Worm (Caenorhabditis elegans) whole organism, young adult: ENCODE measurements around the gene myrf-1.

Source experiments
- B0035.1 ChIP-seq: sonication (generic microtip); optimal IDR thresholded peaks from 2 replicates; lab custom pipeline; 2016; ENCODE audit warnings: missing genetic modification characterization, mild to moderate bottlenecking, missing compliant biosample characterization, missing genotype, missing genetic modification reagents
- B0261.1 ChIP-seq: sonication (generic microtip); optimal IDR thresholded peaks from 2 replicates; lab custom pipeline; 2016; ENCODE audit warnings: mild to moderate bottlenecking, missing genetic modification characterization, moderate library complexity, missing compliant biosample characterization
- B0336.3 ChIP-seq: fragments of 200-800 bp; sonication (Bioruptor generic); IDR thresholded peaks from 2 replicates; pipeline ENCODE4 v1.3.6; 2022; ENCODE audit warnings: missing genetic modification characterization, missing compliant biosample characterization
- C06A6.2 ChIP-seq: fragments of 200-800 bp; sonication (Bioruptor generic); conservative IDR thresholded peaks from 2 replicates; pipeline ENCODE4 v1.3.6; 2022; ENCODE audit warnings: missing genetic modification characterization, missing compliant biosample characterization
- D2030.7 ChIP-seq: fragments of 200-800 bp; sonication (Bioruptor generic); IDR thresholded peaks from 2 replicates; pipeline ENCODE4 v1.3.6; 2022; ENCODE audit warnings: missing genetic modification reagents, missing genetic modification characterization, missing compliant biosample characterization
- F23B12.7 ChIP-seq: sonication (generic microtip); optimal IDR thresholded peaks from 2 replicates; lab custom pipeline; 2017; ENCODE audit warnings: missing genetic modification characterization, mild to moderate bottlenecking, missing compliant biosample characterization, antibody characterized with exemption, moderate library complexity; ENCODE audit not compliant: insufficient read depth
- F39B2.1 ChIP-seq: fragments of 200-800 bp; sonication (Bioruptor generic); IDR thresholded peaks from 2 replicates; pipeline ENCODE4 v1.3.6; 2022; ENCODE audit warnings: missing genetic modification reagents, missing genetic modification characterization, missing compliant biosample characterization
- K11D2.4 ChIP-seq: fragments of 200-800 bp; sonication (Bioruptor generic); IDR thresholded peaks from 2 replicates; pipeline ENCODE4 v1.3.6; 2022; ENCODE audit warnings: missing genetic modification reagents, missing genetic modification characterization, missing compliant biosample characterization
- T07F8.4 ChIP-seq: sonication (generic microtip); optimal IDR thresholded peaks from 2 replicates; lab custom pipeline; 2016; ENCODE audit warnings: mild to moderate bottlenecking, missing genetic modification characterization, moderate library complexity, missing compliant biosample characterization
- Y53G8AR.9 ChIP-seq: fragments of 200-800 bp; sonication (Bioruptor generic); conservative IDR thresholded peaks from 2 replicates; pipeline ENCODE4 v1.3.6; 2022; ENCODE audit warnings: missing genetic modification reagents, missing genetic modification characterization, missing compliant biosample characterization
- Y95B8A.8 ChIP-seq: fragments of 200-800 bp; sonication (Bioruptor generic); IDR thresholded peaks from 2 replicates; pipeline ENCODE4 v1.3.6; 2022; ENCODE audit warnings: missing genetic modification reagents, missing genetic modification characterization, missing compliant biosample characterization
- akir-1 ChIP-seq: fragments of 200-800 bp; sonication (Bioruptor generic); optimal IDR thresholded peaks from 2 replicates; lab custom pipeline; 2018; ENCODE audit warnings: mild to moderate bottlenecking, missing genetic modification characterization, moderate library complexity, missing compliant biosample characterization
- ama-1 ChIP-seq, 3 experiments: fragments of 150-350 bp in 1 of 3; sonication (generic microtip) in 2 of 3; optimal IDR thresholded peaks; 2 replicates each; lab custom pipeline; 2014 to 2018; ENCODE audit warnings: missing biosample characterization in 2 of 3, missing genetic modification characterization in 2 of 3, missing genetic modification reagents in 2 of 3
- aptf-3 ChIP-seq: fragments of 200-800 bp; sonication (Bioruptor generic); IDR thresholded peaks from 2 replicates; pipeline ENCODE4 v1.3.6; 2022; ENCODE audit warnings: missing genetic modification characterization, missing compliant biosample characterization
- atf-7 ChIP-seq: sonication (generic microtip); optimal IDR thresholded peaks from 2 replicates; lab custom pipeline; 2017; ENCODE audit warnings: mild to moderate bottlenecking, missing genetic modification characterization, missing compliant biosample characterization
- athp-1 ChIP-seq: sonication (generic microtip); optimal IDR thresholded peaks from 2 replicates; lab custom pipeline; 2017; ENCODE audit warnings: mild to moderate bottlenecking, missing genetic modification characterization, missing compliant biosample characterization
- attf-6 ChIP-seq: fragments of 200-800 bp; sonication (Bioruptor generic); IDR thresholded peaks from 2 replicates; pipeline ENCODE4 v1.3.6; 2022; ENCODE audit warnings: missing genetic modification reagents, missing genetic modification characterization, missing compliant biosample characterization
- bed-1 ChIP-seq: fragments of 200-800 bp; sonication (Bioruptor generic); IDR thresholded peaks from 2 replicates; pipeline ENCODE4 v1.3.6; 2022; ENCODE audit warnings: missing genetic modification reagents, missing genetic modification characterization, missing compliant biosample characterization
- cebp-1 ChIP-seq, 2 experiments: fragments of 200-800 bp in 1 of 2; sonication (Bioruptor generic) in 1 of 2; sonication (generic microtip) in 1 of 2; IDR thresholded peaks in 1 of 2; optimal IDR thresholded peaks in 1 of 2; 2 replicates each; pipeline versions ENCODE4 v1.3.6 to Lab custom; 2017 to 2022; ENCODE audit warnings: missing compliant biosample characterization in 2 of 2, missing genetic modification characterization in 2 of 2, mild to moderate bottlenecking in 1 of 2, missing genetic modification reagents in 1 of 2, moderate library complexity in 1 of 2
- dox-1 ChIP-seq: fragments of 200-800 bp; sonication (Bioruptor generic); IDR thresholded peaks from 2 replicates; pipeline ENCODE4 v1.3.6; 2022; ENCODE audit warnings: missing genetic modification reagents, missing genetic modification characterization, missing compliant biosample characterization
- egl-44 ChIP-seq: fragments of 200-800 bp; sonication (Bioruptor generic); IDR thresholded peaks from 2 replicates; pipeline ENCODE4 v1.3.6; 2022; ENCODE audit warnings: missing genetic modification reagents, missing genetic modification characterization, missing compliant biosample characterization
- fkh-3 ChIP-seq: sonication (generic microtip); optimal IDR thresholded peaks from 2 replicates; lab custom pipeline; 2016; ENCODE audit warnings: mild to moderate bottlenecking, missing genetic modification characterization, missing compliant biosample characterization
- gei-17 ChIP-seq: fragments of 200-800 bp; sonication (Bioruptor generic); optimal IDR thresholded peaks from 2 replicates; lab custom pipeline; 2018; ENCODE audit warnings: mild to moderate bottlenecking, missing genetic modification characterization, missing compliant biosample characterization
- hlh-12 ChIP-seq: sonication (generic microtip); optimal IDR thresholded peaks from 2 replicates; lab custom pipeline; 2016; ENCODE audit warnings: missing genetic modification characterization, missing compliant biosample characterization
- hlh-26 ChIP-seq: fragments of 200-800 bp; sonication (Bioruptor generic); conservative IDR thresholded peaks from 2 replicates; pipeline ENCODE4 v1.3.6; 2022; ENCODE audit warnings: missing genetic modification reagents, missing genetic modification characterization, missing compliant biosample characterization
- hmg-1.2 ChIP-seq: fragments of 200-800 bp; sonication (Bioruptor generic); IDR thresholded peaks from 2 replicates; pipeline ENCODE4 v1.3.6; 2022; ENCODE audit warnings: missing genetic modification reagents, missing genetic modification characterization, missing compliant biosample characterization
- let-526 ChIP-seq: fragments of 200-800 bp; sonication (Bioruptor generic); IDR thresholded peaks from 2 replicates; pipeline ENCODE4 v1.3.6; 2022; ENCODE audit warnings: missing genetic modification reagents, missing genetic modification characterization, missing compliant biosample characterization
- lin-26 ChIP-seq: fragments of 200-800 bp; sonication (Bioruptor generic); IDR thresholded peaks from 2 replicates; pipeline ENCODE4 v1.3.6; 2022; ENCODE audit warnings: missing genetic modification reagents, missing genetic modification characterization, missing compliant biosample characterization
- lin-35 ChIP-seq, 3 experiments: fragments of 150-350 bp in 2 of 3; sonication (generic microtip) in 1 of 3; optimal IDR thresholded peaks; 2 replicates each; lab custom pipeline; 2014 to 2018; ENCODE audit warnings: missing biosample characterization in 3 of 3, missing genetic modification characterization in 3 of 3, missing genetic modification reagents in 3 of 3
- lin-40 ChIP-seq: sonication (generic microtip); optimal IDR thresholded peaks from 2 replicates; lab custom pipeline; 2016; ENCODE audit warnings: missing genetic modification characterization, mild to moderate bottlenecking, missing compliant biosample characterization, missing genotype, missing genetic modification reagents
- madf-10 ChIP-seq: sonication (generic microtip); optimal IDR thresholded peaks from 2 replicates; lab custom pipeline; 2016; ENCODE audit warnings: mild to moderate bottlenecking, missing genetic modification characterization, missing compliant biosample characterization
- nfyb-1 ChIP-seq: fragments of 200-800 bp; sonication (Bioruptor generic); IDR thresholded peaks from 2 replicates; pipeline ENCODE4 v1.3.6; 2022; ENCODE audit warnings: missing genetic modification reagents, missing genetic modification characterization, missing compliant biosample characterization
- nhr-80 ChIP-seq: sonication (generic microtip); optimal IDR thresholded peaks from 2 replicates; lab custom pipeline; 2016; ENCODE audit warnings: missing genetic modification characterization, missing compliant biosample characterization
- pbrm-1 ChIP-seq: fragments of 200-800 bp; sonication (Bioruptor generic); IDR thresholded peaks from 2 replicates; pipeline ENCODE4 v1.3.6; 2022; ENCODE audit warnings: missing genetic modification reagents, missing genetic modification characterization, missing compliant biosample characterization
- repo-1 ChIP-seq: sonication (generic microtip); optimal IDR thresholded peaks from 2 replicates; lab custom pipeline; 2017; ENCODE audit warnings: mild to moderate bottlenecking, missing genetic modification characterization, missing compliant biosample characterization
- sea-2 ChIP-seq: fragments of 200-800 bp; sonication (Bioruptor generic); IDR thresholded peaks from 2 replicates; pipeline ENCODE4 v1.3.6; 2022; ENCODE audit warnings: missing genetic modification characterization, missing compliant biosample characterization
- snpc-1.3 ChIP-seq: sonication (generic microtip); optimal IDR thresholded peaks from 2 replicates; lab custom pipeline; 2017; ENCODE audit warnings: missing genetic modification characterization, mild to moderate bottlenecking, missing compliant biosample characterization, antibody characterized with exemption, moderate library complexity, missing genotype, missing genetic modification reagents; ENCODE audit not compliant: insufficient read depth
- snpc-4 ChIP-seq, 5 experiments: fragments of 150-350 bp in 1 of 5; sonication (generic microtip) in 4 of 5; optimal IDR thresholded peaks; 2 replicates each; lab custom pipeline; 2014 to 2018; ENCODE audit warnings: missing genetic modification characterization in 5 of 5, missing biosample characterization in 3 of 5, antibody characterized with exemption in 2 of 5, mild to moderate bottlenecking in 2 of 5, missing compliant biosample characterization in 2 of 5, missing genotype in 2 of 5, moderate library complexity in 2 of 5, missing genetic modification reagents in 1 of 5
- tbx-9 ChIP-seq: sonication (generic microtip); optimal IDR thresholded peaks from 2 replicates; lab custom pipeline; 2016; ENCODE audit warnings: borderline replicate concordance, missing genetic modification characterization, inconsistent platforms, missing compliant biosample characterization
- ztf-25 ChIP-seq: fragments of 200-800 bp; sonication (Bioruptor generic); IDR thresholded peaks from 2 replicates; pipeline ENCODE4 v1.3.6; 2022; ENCODE audit warnings: missing genetic modification reagents, missing genetic modification characterization, missing compliant biosample characterization
- ztf-28 ChIP-seq: fragments of 200-800 bp; sonication (Bioruptor generic); IDR thresholded peaks from 2 replicates; pipeline ENCODE4 v1.3.6; 2022; ENCODE audit warnings: missing genetic modification reagents, missing genetic modification characterization, missing compliant biosample characterization
- ztf-3 ChIP-seq: fragments of 200-800 bp; sonication (Bioruptor generic); optimal IDR thresholded peaks from 2 replicates; lab custom pipeline; 2018; ENCODE audit warnings: mild to moderate bottlenecking, missing genetic modification characterization, missing compliant biosample characterization

myrf-1 gene

ce11 chrII:10547803-10548693 lies 45.7 kb upstream of the myrf-1 start (continued):
- TF ChIP-seq F39B2.1 (no peak), hlh-12 (tag; lab: Kevin White, UChicago) (no peak), Y53G8AR.9 (GFP tag; lab: Robert Waterston, UW) (0 out of 2 replicates have a peak, but pooled peaks have one; percentile 7), F23B12.7 (no peak), akir-1 (no peak), hmg-1.2 (GFP tag; lab: Robert Waterston, UW) (peak; percentile 24; the same call in 1 of the 2 replicates), ztf-25 (GFP tag; lab: Robert Waterston, UW) (0 out of 2 replicates have a peak, but pooled peaks have one; percentile 49), athp-1 (tag; lab: Kevin White, UChicago) (no peak), B0261.1 (no peak), atf-7 (no peak), cebp-1 (GFP tag; IDR thresholded peaks at IDR 0.05; lab: Robert Waterston, UW) (no peak), cebp-1 (tag; optimal IDR thresholded peaks at IDR 0.05; lab: Kevin White, UChicago) (peak; percentile 6)

- TF ChIP-seq D2030.7 (GFP tag; lab: Robert Waterston, UW) (no peak), attf-6 (no peak), ztf-28 (GFP tag; lab: Robert Waterston, UW) (peak; percentile 66; the same call in 1 of the 2 replicates), pbrm-1 (peak; percentile 42; the same call in 1 of the 2 replicates), snpc-4 (GFP tag; optimal IDR thresholded peaks at IDR 0.05; lab: Kevin White, UChicago) (no peak), snpc-4 (tag; optimal IDR thresholded peaks at IDR 0.05; lab: Kevin White, UChicago) (no peak), aptf-3 (no peak; the same call in 1 of the 2 replicates), B0035.1 (tag; lab: Kevin White, UChicago) (no peak), repo-1 (tag; lab: Kevin White, UChicago) (no peak), lin-35 (GFP tag; optimal IDR thresholded peaks at IDR 0.05; lab: Kevin White, UChicago) (no peak), egl-44 (GFP tag; lab: Robert Waterston, UW) (peak; percentile 19; the same call in 1 of the 2 replicates), fkh-3 (tag; lab: Kevin White, UChicago) (peak; percentile 62), snpc-1.3 (tag; lab: Kevin White, UChicago) (no peak), gei-17 (no peak), ama-1 (optimal IDR thresholded peaks at IDR 0.05; lab: Kevin White, UChicago) (peak; percentile 62), ama-1 (GFP tag; optimal IDR thresholded peaks at IDR 0.05; lab: Kevin White, UChicago) (no peak), lin-26 (no peak; the same call in 1 of the 2 replicates), Y95B8A.8 (peak; percentile 77; the same call in 1 of the 2 replicates), tbx-9 (no peak), bed-1 (0 out of 2 replicates have a peak, but pooled peaks have one; percentile 11), cebp-1 (GFP tag; IDR thresholded peaks at IDR 0.05; lab: Robert Waterston, UW) (no peak), cebp-1 (tag; optimal IDR thresholded peaks at IDR 0.05; lab: Kevin White, UChicago) (peak; percentile 41), B0336.3 (GFP tag; lab: Robert Waterston, UW) (peak; percentile 66; the same call in 1 of the 2 replicates), madf-10 (tag; lab: Kevin White, UChicago) (peak; percentile 5), C06A6.2 (peak; percentile 64), akir-1 (no peak), nhr-80 (tag; lab: Kevin White, UChicago) (no peak), ztf-3 (GFP tag; lab: Kevin White, UChicago) (peak; percentile 35), let-526 (GFP tag; lab: Robert Waterston, UW) (0 out of 2 replicates have a peak, but pooled peaks have one; percentile 52), hlh-26 (GFP tag; lab: Robert Waterston, UW) (no peak), lin-40 (no peak), dox-1 (GFP tag; lab: Robert Waterston, UW) (peak; percentile 49), T07F8.4 (tag; lab: Kevin White, UChicago) (peak; percentile 6), K11D2.4 (GFP tag; lab: Robert Waterston, UW) (peak; percentile 63; the same call in 1 of the 2 replicates), sea-2 (GFP tag; lab: Robert Waterston, UW) (no peak), nfyb-1 (GFP tag; lab: Robert Waterston, UW) (peak; percentile 70), hmg-1.2 (GFP tag; lab: Robert Waterston, UW) (peak; percentile 21; the same call in 1 of the 2 replicates)
Observed at ce11 chrII:10547311-10547710, 45.0 kb upstream of the myrf-1 start.
